Fruit fly (Drosophila melanogaster) whole organism: ENCODE data around the gene rost.

ENCODE experiments used
- CG8478 ChIP-seq: fragments of >200 bp; optimal IDR thresholded peaks from 2 replicates; lab custom pipeline; 2018; ENCODE audit warnings: inconsistent platforms
- Dll ChIP-seq: fragments of >200 bp; optimal IDR thresholded peaks from 2 replicates; lab custom pipeline; 2017
- EcR ChIP-seq, 2 experiments: fragments of >200 bp; optimal IDR thresholded peaks; 2 replicates each; lab custom pipeline; 2017; ENCODE audit warnings: missing biosample characterization in 2 of 2, missing genetic modification characterization in 2 of 2, missing genetic modification reagents in 2 of 2
- pan ChIP-seq: fragments of >200 bp; optimal IDR thresholded peaks from 2 replicates; lab custom pipeline; 2017
- psq ChIP-seq: fragments of >200 bp; optimal IDR thresholded peaks from 2 replicates; lab custom pipeline; 2017
- usp ChIP-seq: fragments of >200 bp; optimal IDR thresholded peaks from 2 replicates; lab custom pipeline; 2017; ENCODE audit warnings: missing biosample characterization, missing genetic modification characterization, mixed read lengths

- TF ChIP-seq psq (no peak), pan (lab: Kevin White, UChicago) (no peak), CG8478 (lab: Kevin White, UChicago) (no peak), Dll (lab: Kevin White, UChicago) (no peak), usp (GFP tag; lab: Kevin White, UChicago) (no peak), EcR (GFP tag; optimal IDR thresholded peaks at IDR 0.05; lab: Kevin White, UChicago) (no peak)
Observed at dm6 chr2L:8958046-8958497, 31.3 kb downstream of the rost start.
